Worm (Caenorhabditis elegans) whole organism, L3 larva: ENCODE results near the gene fipr-8.

Experiments
- aly-2 ChIP-seq: fragments of 150-350 bp; optimal IDR thresholded peaks from 2 replicates; lab custom pipeline; 2014; ENCODE audit warnings: missing biosample characterization, missing genetic modification characterization
- ama-1 ChIP-seq: fragments of 150-350 bp; optimal IDR thresholded peaks from 2 replicates; lab custom pipeline; 2018
- ceh-82 ChIP-seq: fragments of 150-350 bp; optimal IDR thresholded peaks from 2 replicates; lab custom pipeline; 2014; ENCODE audit warnings: missing biosample characterization, missing genetic modification characterization
- daf-12 ChIP-seq: fragments of 150-350 bp; optimal IDR thresholded peaks from 2 replicates; lab custom pipeline; 2014; ENCODE audit warnings: missing biosample characterization, missing genetic modification reagents, missing genetic modification characterization
- egl-27 ChIP-seq: sonication (generic microtip); optimal IDR thresholded peaks from 4 replicates; lab custom pipeline; 2017; ENCODE audit warnings: missing biosample characterization, missing genetic modification reagents, missing genetic modification characterization
- egl-5 ChIP-seq: fragments of 150-350 bp; optimal IDR thresholded peaks from 2 replicates; lab custom pipeline; 2017; ENCODE audit warnings: missing biosample characterization, missing genetic modification reagents, missing genetic modification characterization, inconsistent platforms
- elt-1 ChIP-seq: fragments of 150-350 bp; optimal IDR thresholded peaks from 2 replicates; lab custom pipeline; 2014; ENCODE audit warnings: missing biosample characterization, missing genetic modification characterization
- elt-2 ChIP-seq: sonication (generic microtip); optimal IDR thresholded peaks from 2 replicates; lab custom pipeline; 2016; ENCODE audit warnings: missing genetic modification reagents, mild to moderate bottlenecking, missing genetic modification characterization, missing compliant biosample characterization
- lin-39 ChIP-seq: fragments of 150-350 bp; optimal IDR thresholded peaks from 2 replicates; lab custom pipeline; 2018; ENCODE audit warnings: missing biosample characterization, missing genetic modification reagents, missing genetic modification characterization
- nhr-12 ChIP-seq: fragments of 150-350 bp; optimal IDR thresholded peaks from 2 replicates; lab custom pipeline; 2014; ENCODE audit warnings: missing biosample characterization, missing genetic modification characterization
- nhr-23 ChIP-seq: fragments of 150-350 bp; optimal IDR thresholded peaks from 2 replicates; lab custom pipeline; 2014; ENCODE audit warnings: missing biosample characterization, missing genetic modification reagents, missing genetic modification characterization
- nhr-28 ChIP-seq: fragments of 150-350 bp; optimal IDR thresholded peaks from 2 replicates; lab custom pipeline; 2014; ENCODE audit warnings: missing biosample characterization, missing genetic modification characterization
- nhr-76 ChIP-seq: fragments of 150-350 bp; sonication (generic microtip); optimal IDR thresholded peaks from 5 replicates; lab custom pipeline; 2014; ENCODE audit warnings: missing biosample characterization, missing genetic modification characterization
- nhr-77 ChIP-seq: fragments of 150-350 bp; optimal IDR thresholded peaks from 2 replicates; lab custom pipeline; 2014; ENCODE audit warnings: missing biosample characterization, missing genetic modification characterization
- pha-4 ChIP-seq: fragments of 150-350 bp; optimal IDR thresholded peaks from 2 replicates; lab custom pipeline; 2014; ENCODE audit warnings: missing biosample characterization, missing genetic modification reagents, missing genetic modification characterization
- pqm-1 ChIP-seq: fragments of 150-350 bp; optimal IDR thresholded peaks from 2 replicates; lab custom pipeline; 2017; ENCODE audit warnings: missing biosample characterization, missing genetic modification characterization, inconsistent platforms
- sea-2 ChIP-seq: fragments of 150-350 bp; sonication (generic microtip); optimal IDR thresholded peaks from 4 replicates; lab custom pipeline; 2014; ENCODE audit warnings: missing biosample characterization, missing genetic modification reagents, missing genetic modification characterization
- skn-1 ChIP-seq: fragments of 150-350 bp; optimal IDR thresholded peaks from 2 replicates; lab custom pipeline; 2014; ENCODE audit warnings: missing biosample characterization, missing genetic modification characterization
- snpc-4 ChIP-seq: fragments of 150-350 bp; optimal IDR thresholded peaks from 2 replicates; lab custom pipeline; 2014; ENCODE audit warnings: missing biosample characterization, missing genetic modification characterization
- ztf-11 ChIP-seq: fragments of 150-350 bp; optimal IDR thresholded peaks from 2 replicates; lab custom pipeline; 2014; ENCODE audit warnings: missing biosample characterization, missing genetic modification characterization

fipr-8 gene

DNA sequence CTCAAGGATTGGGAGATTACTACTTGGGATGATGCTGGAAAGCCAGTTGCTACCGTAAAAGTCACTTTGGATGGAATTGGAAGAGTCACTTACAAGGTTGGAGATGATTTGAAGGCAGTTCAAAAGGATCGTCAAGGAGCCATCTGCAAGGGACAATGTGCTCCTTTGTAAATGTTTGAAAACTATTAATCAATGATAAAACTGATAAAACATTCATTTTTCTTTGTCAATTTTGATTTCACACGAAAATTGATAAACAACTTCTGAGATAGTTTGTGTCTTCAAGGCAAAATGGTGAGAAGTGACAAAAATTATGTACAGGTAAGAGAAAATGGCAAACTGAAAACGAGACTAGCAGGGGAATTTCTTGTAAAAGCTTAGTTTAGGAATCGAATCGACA lies 37.4 kb downstream of the fipr-8 start:
- TF ChIP-seq elt-2 (tag; lab: Kevin White, UChicago) (peak; percentile 4), nhr-76 (no peak), egl-27 (no peak), ceh-82 (no peak), elt-1 (no peak), ama-1 (lab: Kevin White, UChicago) (peak; percentile 18), pha-4 (tag; lab: Kevin White, UChicago) (no peak)
- TF ChIP-seq, all 47 proteins: peak for 2

DNA sequence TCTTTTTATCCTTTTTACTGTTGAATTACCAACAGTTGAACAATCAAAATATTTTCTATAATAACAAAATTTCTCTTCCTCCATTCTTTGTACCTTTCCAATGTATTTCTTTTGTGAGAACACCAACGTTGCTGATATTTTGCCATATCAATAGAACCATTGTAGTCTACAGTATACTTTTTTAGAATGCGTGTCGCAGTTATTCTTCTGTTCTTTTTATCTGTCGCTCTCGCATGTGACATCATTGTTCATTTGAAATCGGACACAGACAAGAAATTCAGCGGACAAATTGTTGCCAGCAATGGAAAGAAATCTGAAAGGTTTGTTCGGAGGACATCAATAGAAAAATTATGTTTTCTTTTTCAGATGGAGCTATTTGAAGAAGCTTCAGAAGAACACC lies 37.8 kb downstream of the fipr-8 start, which contains the start of gene ZK856.7:
Gene ZK856.7 (plus strand): TSS at position 186 of the 400 bp plus-strand sequence.
- TF ChIP-seq nhr-23 (tag; lab: Kevin White, UChicago): peak; percentile 25
- no peak for TF ChIP-seq ztf-11 (tag; lab: Kevin White, UChicago)

DNA sequence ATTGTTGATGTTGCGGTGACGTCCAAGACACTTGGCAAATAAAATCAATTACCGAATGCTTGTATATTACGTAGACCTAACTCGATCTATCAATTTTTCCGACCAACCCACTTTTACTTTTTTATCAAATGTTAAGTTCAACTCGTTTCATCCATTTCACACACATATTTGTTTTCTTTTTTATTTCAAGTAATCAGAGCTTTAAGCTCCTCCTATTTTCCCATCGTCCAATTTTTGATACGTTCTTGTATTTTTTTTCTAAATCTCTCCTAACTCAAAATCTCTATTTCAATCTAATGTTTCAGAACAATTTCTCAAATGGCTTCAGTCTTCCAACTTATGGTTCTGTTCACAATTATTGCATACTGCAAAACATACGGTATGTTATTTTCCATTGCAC lies 41.4 kb downstream of the fipr-8 start, which contains the start of gene ZK856.6:
Gene ZK856.6 (plus strand): TSS at position 301 of the 400 bp plus-strand sequence.
- no peak for TF ChIP-seq elt-1
- TF ChIP-seq lin-39 (tag; lab: Kevin White, UChicago): no peak
- no peak for TF ChIP-seq egl-5
- no peak for TF ChIP-seq sea-2 (GFP tag; lab: Kevin White, UChicago)
- TF ChIP-seq nhr-23 (tag; lab: Kevin White, UChicago): no peak
- TF ChIP-seq skn-1 (tag; lab: Kevin White, UChicago): no peak
- no peak for TF ChIP-seq daf-12 (tag; lab: Kevin White, UChicago)

DNA sequence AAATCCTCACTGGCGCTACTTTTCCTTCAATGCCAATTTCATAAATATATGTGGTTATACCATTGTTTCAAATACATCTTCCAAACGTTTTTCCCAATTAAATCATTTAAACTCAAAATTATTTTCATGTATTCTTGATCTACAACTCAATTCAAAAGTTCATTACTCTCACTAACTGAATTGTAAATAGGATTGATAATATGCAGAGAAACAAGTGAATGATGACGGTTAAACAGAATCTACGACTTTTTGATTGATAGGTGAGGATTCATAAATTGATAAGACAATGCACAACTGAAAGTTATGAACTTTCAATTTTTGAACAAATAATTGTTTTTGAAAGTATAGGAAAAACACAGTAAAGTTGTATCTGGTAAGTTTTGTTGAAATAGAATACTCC lies 48.5 kb downstream of the fipr-8 start:
- no peak for TF ChIP-seq skn-1 (tag; lab: Kevin White, UChicago)
- TF ChIP-seq elt-2 (tag; lab: Kevin White, UChicago): peak; percentile 22
- TF ChIP-seq, all 47 proteins: peak for 1

DNA sequence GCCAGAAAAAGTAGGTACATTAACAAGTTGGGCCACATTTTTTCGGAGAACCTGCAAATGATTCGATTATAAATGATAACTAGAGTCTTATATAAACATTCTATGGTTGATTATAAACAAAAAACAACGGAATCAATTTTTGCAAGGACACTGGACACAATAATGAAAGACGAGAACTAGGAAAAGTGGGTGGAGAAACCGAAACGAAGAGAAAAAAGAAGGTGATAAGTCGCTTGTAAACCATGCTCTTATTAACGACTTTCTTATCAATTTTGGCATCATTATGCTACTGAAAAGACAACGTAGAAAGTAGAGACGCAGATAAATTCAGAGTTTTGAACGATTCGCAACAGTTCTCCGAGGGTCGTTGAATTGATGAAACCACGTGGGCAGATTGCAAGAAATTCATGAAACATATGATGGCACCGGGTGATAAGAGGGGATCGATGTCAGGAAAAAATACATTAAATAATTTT lies 49.6 kb downstream of the fipr-8 start, which contains the start of gene ZK856.5:
Gene ZK856.5 (minus strand): TSS at position 51 of the 476 bp plus-strand sequence.
- TF ChIP-seq aly-2 (tag; lab: Kevin White, UChicago): no peak
- TF ChIP-seq pqm-1 (tag; lab: Kevin White, UChicago): peak; percentile 94
- peak; percentile 14 for TF ChIP-seq pha-4 (tag; lab: Kevin White, UChicago)
- TF ChIP-seq nhr-12 (tag; lab: Kevin White, UChicago): no peak
- no peak for TF ChIP-seq snpc-4
- TF ChIP-seq ztf-11 (tag; lab: Kevin White, UChicago): no peak
- peak; percentile 91 for TF ChIP-seq elt-2 (tag; lab: Kevin White, UChicago)
- no peak for TF ChIP-seq egl-27
- TF ChIP-seq nhr-77 (tag; lab: Kevin White, UChicago): no peak
- no peak for TF ChIP-seq nhr-28 (tag; lab: Kevin White, UChicago)
- no peak for TF ChIP-seq ceh-82
- TF ChIP-seq, all 47 proteins: peak for 3
